Fruit fly (Drosophila melanogaster) whole organism, embryonic: ENCODE results near the gene Trpgamma.
A peak's percentile ranks its signal among the peaks of the same experiment; 100 is the strongest.

Source experiments
- Adf1 ChIP-seq: fragments of 200-800 bp; sonication (Bioruptor generic); IDR thresholded peaks from 2 replicates; pipeline ENCODE4 v1.3.6; 2022; ENCODE audit warnings: missing biosample characterization, missing genetic modification characterization
- Awh ChIP-seq: fragments of 200-800 bp; sonication (Bioruptor generic); IDR thresholded peaks from 2 replicates; pipeline ENCODE4, ENCODE4 v1.3.6; 2022; ENCODE audit warnings: missing biosample characterization, missing genetic modification characterization
- BtbVII ChIP-seq: fragments of 200-800 bp; sonication (Bioruptor generic); optimal IDR thresholded peaks from 3 replicates; lab custom pipeline; 2017; ENCODE audit warnings: missing biosample characterization, mild to moderate bottlenecking, missing genetic modification characterization
- CG10209 ChIP-seq: fragments of 200-800 bp; sonication (Bioruptor generic); optimal IDR thresholded peaks from 3 replicates; lab custom pipeline; 2017; ENCODE audit warnings: missing biosample characterization, mild to moderate bottlenecking, missing genetic modification characterization, missing genetic modification reagents
- CG10654 ChIP-seq: fragments of 200-800 bp; sonication (Bioruptor generic); optimal IDR thresholded peaks from 2 replicates; lab custom pipeline; 2016; ENCODE audit warnings: missing biosample characterization, missing genetic modification characterization
- CG11504 ChIP-seq: fragments of 200-800 bp; sonication (Bioruptor generic); optimal IDR thresholded peaks from 3 replicates; lab custom pipeline; 2019; ENCODE audit warnings: missing biosample characterization, mild to moderate bottlenecking, missing genetic modification characterization, moderate library complexity
- CG12155 ChIP-seq: fragments of 200-800 bp; sonication (Bioruptor generic); optimal IDR thresholded peaks from 3 replicates; lab custom pipeline; 2016; ENCODE audit warnings: missing biosample characterization, missing genetic modification characterization
- CG15269 ChIP-seq: fragments of 200-800 bp; sonication (Bioruptor generic); optimal IDR thresholded peaks from 2 replicates; lab custom pipeline; 2018; ENCODE audit warnings: missing biosample characterization, mild to moderate bottlenecking, missing genetic modification characterization, moderate library complexity
- CG1647 ChIP-seq: fragments of 200-800 bp; sonication (Bioruptor generic); optimal IDR thresholded peaks from 3 replicates; lab custom pipeline; 2016; ENCODE audit warnings: missing biosample characterization, missing genetic modification characterization
- CG17361 ChIP-seq: fragments of 200-800 bp; sonication (Bioruptor generic); IDR thresholded peaks from 3 replicates; pipeline ENCODE4 v1.3.6; 2022; ENCODE audit warnings: missing biosample characterization, missing genetic modification characterization
- CG17829 ChIP-seq: fragments of 200-800 bp; optimal IDR thresholded peaks from 2 replicates; lab custom pipeline; 2019; ENCODE audit warnings: missing biosample characterization, mild to moderate bottlenecking, missing genetic modification characterization, moderate library complexity
- CG1832 ChIP-seq: fragments of 200-800 bp; sonication (Bioruptor generic); optimal IDR thresholded peaks from 2 replicates; lab custom pipeline; 2017; ENCODE audit warnings: missing biosample characterization, mild to moderate bottlenecking, missing genetic modification characterization, inconsistent platforms
- CG2202 ChIP-seq: fragments of 200-800 bp; sonication (Bioruptor generic); optimal IDR thresholded peaks from 2 replicates; lab custom pipeline; 2018; ENCODE audit warnings: missing biosample characterization, mild to moderate bottlenecking, missing genetic modification characterization
- CG32767 ChIP-seq: fragments of 200-800 bp; sonication (Bioruptor generic); IDR thresholded peaks from 2 replicates; pipeline ENCODE4 v1.3.6; 2022; ENCODE audit warnings: missing biosample characterization, missing genetic modification characterization
- CG33557 ChIP-seq: fragments of 200-800 bp; sonication (Bioruptor generic); optimal IDR thresholded peaks from 2 replicates; lab custom pipeline; 2019; ENCODE audit warnings: missing biosample characterization, mild to moderate bottlenecking, missing genetic modification characterization, moderate library complexity
- CG34224 ChIP-seq: fragments of 200-800 bp; sonication (Bioruptor generic); IDR thresholded peaks from 3 replicates; pipeline ENCODE4 v1.3.6; 2022; ENCODE audit warnings: missing biosample characterization, missing genetic modification characterization; ENCODE audit not compliant: partially characterized antibody
- CG4404 ChIP-seq: fragments of 200-800 bp; sonication (Bioruptor generic); IDR thresholded peaks from 2 replicates; pipeline ENCODE4 v1.3.6; 2022; ENCODE audit warnings: missing biosample characterization, missing genetic modification characterization
- CG6689 ChIP-seq: fragments of 200-800 bp; sonication (Bioruptor generic); IDR thresholded peaks from 2 replicates; pipeline ENCODE4 v1.3.6; 2022; ENCODE audit warnings: missing biosample characterization, missing genetic modification characterization
- CG6791 ChIP-seq: fragments of 200-800 bp; sonication (Bioruptor generic); IDR thresholded peaks from 3 replicates; pipeline ENCODE4 v1.3.6; 2022; ENCODE audit warnings: missing biosample characterization, missing genetic modification characterization; ENCODE audit not compliant: partially characterized antibody
- CG9817 ChIP-seq: fragments of 200-800 bp; sonication (Bioruptor generic); optimal IDR thresholded peaks from 2 replicates; lab custom pipeline; 2018; ENCODE audit warnings: missing biosample characterization, mild to moderate bottlenecking, missing genetic modification characterization, moderate library complexity
- CHES-1-like ChIP-seq: fragments of 200-800 bp; sonication (Bioruptor generic); optimal IDR thresholded peaks from 2 replicates; lab custom pipeline; 2016; ENCODE audit warnings: missing biosample characterization, missing genetic modification characterization
- ERR ChIP-seq: fragments of 200-800 bp; sonication (Bioruptor generic); optimal IDR thresholded peaks from 2 replicates; lab custom pipeline; 2016; ENCODE audit warnings: missing biosample characterization, missing genetic modification characterization
- Hey ChIP-seq: fragments of 200-800 bp; sonication (Bioruptor generic); optimal IDR thresholded peaks from 3 replicates; lab custom pipeline; 2018; ENCODE audit warnings: missing biosample characterization, mild to moderate bottlenecking, missing genetic modification characterization
- HmgZ ChIP-seq: fragments of 200-800 bp; sonication (Bioruptor generic); optimal IDR thresholded peaks from 2 replicates; lab custom pipeline; 2018; ENCODE audit warnings: missing biosample characterization, mild to moderate bottlenecking, missing genetic modification characterization
- Hr3 ChIP-seq: fragments of 200-800 bp; sonication (Bioruptor generic); optimal IDR thresholded peaks from 3 replicates; lab custom pipeline; 2016; ENCODE audit warnings: missing biosample characterization, missing genetic modification characterization
- PHDP ChIP-seq: fragments of 200-800 bp; sonication (Bioruptor generic); optimal IDR thresholded peaks from 3 replicates; lab custom pipeline; 2018; ENCODE audit warnings: missing biosample characterization, mild to moderate bottlenecking, missing genetic modification characterization, moderate library complexity
- Pdp1 ChIP-seq, 2 experiments: fragments of 200-800 bp; sonication (Bioruptor generic); optimal IDR thresholded peaks; 3 replicates each; lab custom pipeline; 2016; ENCODE audit warnings: missing biosample characterization in 2 of 2, missing genetic modification characterization in 2 of 2, mild to moderate bottlenecking in 1 of 2, moderate library complexity in 1 of 2
- Trl ChIP-seq, 3 experiments: fragments of >200 bp in 2 of 3; fragments of 200-800 bp in 1 of 3; sonication (Bioruptor generic) in 1 of 3; optimal IDR thresholded peaks; 2 replicates in 1 of 3; 3 replicates in 2 of 3; lab custom pipeline; 2016 to 2017; ENCODE audit warnings: missing biosample characterization in 1 of 3, missing genetic modification characterization in 1 of 3
- Xrp1 ChIP-seq: fragments of 200-800 bp; sonication (Bioruptor generic); IDR thresholded peaks from 2 replicates; pipeline ENCODE4 v1.3.6; 2022; ENCODE audit warnings: missing biosample characterization, missing genetic modification characterization
- YL-1 ChIP-seq: fragments of 200-800 bp; sonication (Bioruptor generic); optimal IDR thresholded peaks from 3 replicates; lab custom pipeline; 2017; ENCODE audit warnings: missing biosample characterization, mild to moderate bottlenecking, missing genetic modification characterization
- bigmax ChIP-seq: fragments of 200-800 bp; sonication (Bioruptor generic); optimal IDR thresholded peaks from 2 replicates; lab custom pipeline; 2018; ENCODE audit warnings: missing biosample characterization, mild to moderate bottlenecking, missing genetic modification characterization
- bowl ChIP-seq: fragments of 200-800 bp; sonication (Bioruptor generic); IDR thresholded peaks from 2 replicates; pipeline ENCODE4 v1.3.6; 2022; ENCODE audit warnings: missing biosample characterization, missing genetic modification characterization
- dmrt99B ChIP-seq: fragments of 200-800 bp; sonication (Bioruptor generic); optimal IDR thresholded peaks from 2 replicates; lab custom pipeline; 2018; ENCODE audit warnings: missing biosample characterization, mild to moderate bottlenecking, missing genetic modification characterization, moderate library complexity
- dysf ChIP-seq: fragments of 200-800 bp; sonication (Bioruptor generic); IDR thresholded peaks from 3 replicates; pipeline ENCODE4 v1.3.6; 2022; ENCODE audit warnings: missing biosample characterization, missing genetic modification characterization
- eve ChIP-seq, 2 experiments: fragments of >200 bp; optimal IDR thresholded peaks; 2 replicates each; lab custom pipeline; 2017; ENCODE audit warnings: missing biosample characterization in 2 of 2, missing genetic modification characterization in 2 of 2
- grau ChIP-seq: fragments of 200-800 bp; optimal IDR thresholded peaks from 3 replicates; lab custom pipeline; 2019; ENCODE audit warnings: missing biosample characterization, mild to moderate bottlenecking, missing genetic modification characterization, moderate library complexity
- her ChIP-seq: fragments of 200-800 bp; sonication (Bioruptor generic); optimal IDR thresholded peaks from 2 replicates; lab custom pipeline; 2016; ENCODE audit warnings: missing biosample characterization, missing genetic modification characterization
- pan ChIP-seq, 4 experiments: fragments of >200 bp in 3 of 4; fragments of 200-800 bp in 1 of 4; sonication (Bioruptor generic) in 1 of 4; optimal IDR thresholded peaks in 3 of 4; IDR thresholded peaks in 1 of 4; 2 replicates each; pipeline versions ENCODE4 v1.3.6 to Lab custom; 2017 to 2022; ENCODE audit warnings: missing biosample characterization in 2 of 4, missing genetic modification characterization in 2 of 4, mixed read lengths in 1 of 4
- phol ChIP-seq: fragments of 200-800 bp; sonication (Bioruptor generic); optimal IDR thresholded peaks from 3 replicates; lab custom pipeline; 2018; ENCODE audit warnings: missing biosample characterization, mild to moderate bottlenecking, missing genetic modification characterization, moderate library complexity
- sens-2 ChIP-seq: fragments of 200-800 bp; sonication (Bioruptor generic); IDR thresholded peaks from 2 replicates; pipeline ENCODE4 v1.3.6; 2022; ENCODE audit warnings: missing biosample characterization, missing genetic modification characterization
- sim ChIP-seq: fragments of 200-800 bp; sonication (Bioruptor generic); IDR thresholded peaks from 2 replicates; pipeline ENCODE4 v1.3.6; 2022; ENCODE audit warnings: missing biosample characterization, missing genetic modification characterization
- so ChIP-seq: fragments of 200-800 bp; sonication (Bioruptor generic); IDR thresholded peaks from 3 replicates; pipeline ENCODE4 v1.3.6; 2022; ENCODE audit warnings: missing biosample characterization, missing genetic modification characterization
- tna ChIP-seq: fragments of 200-800 bp; sonication (Bioruptor generic); IDR thresholded peaks from 2 replicates; pipeline ENCODE4 v1.3.6; 2022; ENCODE audit warnings: missing biosample characterization, missing genetic modification characterization; ENCODE audit not compliant: partially characterized antibody
- tx ChIP-seq: fragments of 200-800 bp; sonication (Bioruptor generic); optimal IDR thresholded peaks from 2 replicates; lab custom pipeline; 2016; ENCODE audit warnings: missing biosample characterization, missing genetic modification characterization
- wek ChIP-seq: fragments of 200-800 bp; sonication (Bioruptor generic); optimal IDR thresholded peaks from 3 replicates; lab custom pipeline; 2018; ENCODE audit warnings: missing biosample characterization, mild to moderate bottlenecking, missing genetic modification characterization, moderate library complexity
- zfh1 ChIP-seq: fragments of 200-800 bp; sonication (Bioruptor generic); IDR thresholded peaks from 3 replicates; pipeline ENCODE4 v1.3.6; 2022; ENCODE audit warnings: missing biosample characterization, missing genetic modification characterization

Trpgamma gene

dm6 chr2L:16683958-16684877 is 7.7 kb upstream of the Trpgamma start, which contains the start of gene CG31807 (continued):
- TF ChIP-seq phol (tag; lab: Kevin White, UChicago) (peak; percentile 75), HmgZ (tag; lab: Kevin White, UChicago) (peak; percentile 68), CG10654 (GFP tag; lab: Kevin White, UChicago) (no peak), YL-1 (GFP tag; lab: Kevin White, UChicago) (no peak), tna (GFP tag; lab: Robert Waterston, UW) (no peak), CG6689 (GFP tag; lab: Robert Waterston, UW) (peak; percentile 70; the same call in 1 of the 2 replicates), CG17829 (tag; lab: Kevin White, UChicago) (peak; percentile 79), sim (GFP tag; lab: Robert Waterston, UW) (0 out of 2 replicates have a peak, but pooled peaks have one; percentile 42), CHES-1-like (peak; percentile 42), Hey (no peak), CG17361 (peak; percentile 86), Awh (GFP tag; lab: Robert Waterston, UW) (peak; percentile 50; the same call in 1 of the 2 replicates), Xrp1 (peak; percentile 39; the same call in 1 of the 2 replicates), sens-2 (GFP tag; lab: Robert Waterston, UW) (0 out of 2 replicates have a peak, but pooled peaks have one; percentile 14), dysf (GFP tag; lab: Robert Waterston, UW) (peak; percentile 60; the same call in 1 of the 3 replicates), dmrt99B (tag; lab: Kevin White, UChicago) (peak; percentile 64), CG1647 (GFP tag; lab: Kevin White, UChicago) (peak; percentile 30), CG9817 (tag; lab: Kevin White, UChicago) (peak; percentile 55), so (GFP tag; lab: Robert Waterston, UW) (no peak; the same call in 2 of the 3 replicates), PHDP (tag; lab: Kevin White, UChicago) (peak; percentile 87), CG10209 (GFP tag; lab: Kevin White, UChicago) (peak; percentile 83), Hr3 (GFP tag; lab: Kevin White, UChicago) (peak; percentile 34), ERR (peak; percentile 6), pan (optimal IDR thresholded peaks at IDR 0.05; lab: Kevin White, UChicago) (no peak), pan (GFP tag; optimal IDR thresholded peaks at IDR 0.05 in 1 of 2, IDR thresholded peaks at IDR 0.05 in 1 of 2) (peak in 1 of 2 experiments; percentile 44), CG32767 (GFP tag; lab: Robert Waterston, UW) (no peak), Adf1 (peak; percentile 33; the same call in 1 of the 2 replicates), her (peak; percentile 78), zfh1 (GFP tag; lab: Robert Waterston, UW) (peak; percentile 55; the same call in 1 of the 3 replicates), Pdp1 (GFP tag; optimal IDR thresholded peaks at IDR 0.05; lab: Kevin White, UChicago) (peak; percentile 40 to 47), CG34224 (no peak), CG33557 (GFP tag; lab: Kevin White, UChicago) (peak; percentile 45), bowl (GFP tag; lab: Robert Waterston, UW) (no peak), CG1832 (GFP tag; lab: Kevin White, UChicago) (no peak), Trl (optimal IDR thresholded peaks at IDR 0.05; lab: Kevin White, UChicago) (no peak), Trl (GFP tag; optimal IDR thresholded peaks at IDR 0.05; lab: Kevin White, UChicago) (peak; percentile 65), CG4404 (GFP tag; lab: Robert Waterston, UW) (no peak), wek (GFP tag; lab: Kevin White, UChicago) (no peak), CG15269 (tag; lab: Kevin White, UChicago) (peak; percentile 77), BtbVII (GFP tag; lab: Kevin White, UChicago) (peak; percentile 62), bigmax (no peak), grau (tag; lab: Kevin White, UChicago) (peak; percentile 84), CG6791 (GFP tag; lab: Robert Waterston, UW) (no peak), CG12155 (GFP tag; lab: Kevin White, UChicago) (peak; percentile 20), CG11504 (peak; percentile 87), tx (GFP tag; lab: Kevin White, UChicago) (peak; percentile 32), CG2202 (tag; lab: Kevin White, UChicago) (peak; percentile 52), eve (GFP tag; optimal IDR thresholded peaks at IDR 0.05; lab: Kevin White, UChicago) (peak in 1 of 2 experiments; percentile 88)
